Fruit fly (Drosophila melanogaster) whole organism, embryonic: Measurements from ENCODE around the gene chic.

Experiments
- Adf1 ChIP-seq: fragments of 200-800 bp; sonication (Bioruptor generic); IDR thresholded peaks from 2 replicates; pipeline ENCODE4 v1.3.6; 2022; ENCODE audit warnings: missing biosample characterization, missing genetic modification characterization
- B-H2 ChIP-seq: fragments of 200-800 bp; sonication (Bioruptor generic); optimal IDR thresholded peaks from 2 replicates; lab custom pipeline; 2018; ENCODE audit warnings: missing biosample characterization, mild to moderate bottlenecking, missing genetic modification characterization
- BEAF-32 ChIP-seq: fragments of 200-800 bp; sonication (Bioruptor generic); optimal IDR thresholded peaks from 3 replicates; lab custom pipeline; 2017; ENCODE audit warnings: missing biosample characterization, missing genetic modification characterization, mild to moderate bottlenecking, moderate library complexity, missing genetic modification reagents
- Blimp-1 ChIP-seq: fragments of 200-800 bp; sonication (Bioruptor generic); optimal IDR thresholded peaks from 3 replicates; lab custom pipeline; 2018; ENCODE audit warnings: missing biosample characterization, missing genetic modification characterization, mild to moderate bottlenecking, moderate library complexity, missing genetic modification reagents
- BtbVII ChIP-seq: fragments of 200-800 bp; sonication (Bioruptor generic); optimal IDR thresholded peaks from 3 replicates; lab custom pipeline; 2017; ENCODE audit warnings: missing biosample characterization, mild to moderate bottlenecking, missing genetic modification characterization
- CG11398 ChIP-seq: fragments of 200-800 bp; sonication (Bioruptor generic); optimal IDR thresholded peaks from 2 replicates; lab custom pipeline; 2016; ENCODE audit warnings: missing biosample characterization, missing genetic modification characterization
- CG11696 ChIP-seq: fragments of 200-800 bp; sonication (Bioruptor generic); IDR thresholded peaks from 2 replicates; pipeline ENCODE4 v1.3.6; 2022; ENCODE audit warnings: missing biosample characterization, missing genetic modification characterization
- CG12219 ChIP-seq: fragments of 200-800 bp; sonication (Bioruptor generic); optimal IDR thresholded peaks from 3 replicates; lab custom pipeline; 2018; ENCODE audit warnings: missing biosample characterization, mild to moderate bottlenecking, missing genetic modification characterization
- CG12299 ChIP-seq: fragments of 200-800 bp; sonication (Bioruptor generic); optimal IDR thresholded peaks from 2 replicates; lab custom pipeline; 2018; ENCODE audit warnings: missing biosample characterization, mild to moderate bottlenecking, missing genetic modification characterization
- CG13296 ChIP-seq: fragments of 200-800 bp; sonication (Bioruptor generic); optimal IDR thresholded peaks from 3 replicates; lab custom pipeline; 2018; ENCODE audit warnings: missing biosample characterization, mild to moderate bottlenecking, missing genetic modification characterization
- CG14050 ChIP-seq: fragments of 200-800 bp; sonication (Bioruptor generic); IDR thresholded peaks from 3 replicates; pipeline ENCODE4 v1.3.6; 2022; ENCODE audit warnings: missing biosample characterization, missing genetic modification characterization
- CG14860 ChIP-seq: fragments of 200-800 bp; sonication (Bioruptor generic); IDR thresholded peaks from 3 replicates; pipeline ENCODE4 v1.3.6; 2022; ENCODE audit warnings: missing biosample characterization, missing genetic modification characterization; ENCODE audit not compliant: partially characterized antibody
- CG15011 ChIP-seq: fragments of 200-800 bp; sonication (Bioruptor generic); optimal IDR thresholded peaks from 3 replicates; lab custom pipeline; 2018; ENCODE audit warnings: missing biosample characterization, mild to moderate bottlenecking, missing genetic modification characterization
- CG15269 ChIP-seq: fragments of 200-800 bp; sonication (Bioruptor generic); optimal IDR thresholded peaks from 2 replicates; lab custom pipeline; 2018; ENCODE audit warnings: missing biosample characterization, mild to moderate bottlenecking, missing genetic modification characterization, moderate library complexity
- CG18011 ChIP-seq: fragments of 200-800 bp; sonication (Bioruptor generic); optimal IDR thresholded peaks from 2 replicates; lab custom pipeline; 2017; ENCODE audit warnings: missing biosample characterization, missing genetic modification characterization, mild to moderate bottlenecking, moderate library complexity, missing genotype
- CG2129 ChIP-seq: fragments of 200-800 bp; sonication (Bioruptor generic); IDR thresholded peaks from 2 replicates; pipeline ENCODE4 v1.3.6; 2022; ENCODE audit warnings: missing biosample characterization, missing genetic modification characterization; ENCODE audit not compliant: partially characterized antibody
- CG43689 ChIP-seq: fragments of 200-800 bp; sonication (Bioruptor generic); IDR thresholded peaks from 2 replicates; pipeline ENCODE4 v1.3.6; 2022; ENCODE audit warnings: missing biosample characterization, missing genetic modification characterization
- CG9609 ChIP-seq: fragments of 200-800 bp; sonication (Bioruptor generic); optimal IDR thresholded peaks from 3 replicates; lab custom pipeline; 2016; ENCODE audit warnings: missing biosample characterization, missing genetic modification characterization
- CG9727 ChIP-seq: fragments of 200-800 bp; sonication (Bioruptor generic); optimal IDR thresholded peaks from 3 replicates; lab custom pipeline; 2017; ENCODE audit warnings: missing biosample characterization, mild to moderate bottlenecking, missing genetic modification characterization
- CG9876 ChIP-seq: fragments of 200-800 bp; sonication (Bioruptor generic); optimal IDR thresholded peaks from 2 replicates; lab custom pipeline; 2016; ENCODE audit warnings: missing biosample characterization, missing genetic modification characterization
- Chrac-16 ChIP-seq: fragments of 200-800 bp; sonication (Bioruptor generic); optimal IDR thresholded peaks from 3 replicates; lab custom pipeline; 2016; ENCODE audit warnings: missing biosample characterization, missing genetic modification characterization
- Dek ChIP-seq: fragments of 200-800 bp; sonication (Bioruptor generic); optimal IDR thresholded peaks from 3 replicates; lab custom pipeline; 2019; ENCODE audit warnings: missing biosample characterization, mild to moderate bottlenecking, missing genetic modification characterization, moderate library complexity
- Doc3 ChIP-seq: fragments of 200-800 bp; sonication (Bioruptor generic); IDR thresholded peaks from 3 replicates; pipeline ENCODE4 v1.3.6; 2022; ENCODE audit warnings: missing biosample characterization, missing genetic modification characterization; ENCODE audit not compliant: partially characterized antibody
- HLH4C ChIP-seq: fragments of 200-800 bp; sonication (Bioruptor generic); IDR thresholded peaks from 3 replicates; pipeline ENCODE4 v1.3.6; 2022; ENCODE audit warnings: missing biosample characterization, missing genetic modification characterization; ENCODE audit not compliant: partially characterized antibody
- Hmr ChIP-seq: fragments of 200-800 bp; sonication (Bioruptor generic); optimal IDR thresholded peaks from 3 replicates; lab custom pipeline; 2017; ENCODE audit warnings: mild to moderate bottlenecking, missing biosample characterization, missing genetic modification reagents, missing genetic modification characterization
- Jarid2 ChIP-seq: fragments of 200-800 bp; sonication (Bioruptor generic); optimal IDR thresholded peaks from 3 replicates; lab custom pipeline; 2017; ENCODE audit warnings: mild to moderate bottlenecking, missing biosample characterization, missing genetic modification reagents, missing genetic modification characterization
- Med ChIP-seq: fragments of 200-800 bp; sonication (Bioruptor generic); peaks from one replicate; lab custom pipeline; 2016; ENCODE audit warnings: missing biosample characterization, missing genetic modification characterization, mild to moderate bottlenecking, inconsistent platforms, moderate library complexity
- Mes4 ChIP-seq: fragments of 200-800 bp; sonication (Bioruptor generic); optimal IDR thresholded peaks from 2 replicates; lab custom pipeline; 2016; ENCODE audit warnings: missing biosample characterization, missing genetic modification characterization
- Oli ChIP-seq: fragments of 200-800 bp; sonication (Bioruptor generic); optimal IDR thresholded peaks from 2 replicates; lab custom pipeline; 2018; ENCODE audit warnings: missing biosample characterization, mild to moderate bottlenecking, missing genetic modification characterization, moderate library complexity
- Side ChIP-seq: fragments of 200-800 bp; sonication (Bioruptor generic); optimal IDR thresholded peaks from 2 replicates; lab custom pipeline; 2016; ENCODE audit warnings: missing biosample characterization, missing genetic modification characterization
- Xbp1 ChIP-seq: fragments of 200-800 bp; sonication (Bioruptor generic); optimal IDR thresholded peaks from 3 replicates; lab custom pipeline; 2016; ENCODE audit warnings: missing biosample characterization, mild to moderate bottlenecking, missing genetic modification characterization
- ac ChIP-seq: fragments of 200-800 bp; sonication (Bioruptor generic); optimal IDR thresholded peaks from 3 replicates; lab custom pipeline; 2017; ENCODE audit warnings: missing biosample characterization, mild to moderate bottlenecking, missing genetic modification characterization
- caup ChIP-seq: fragments of 200-800 bp; sonication (Bioruptor generic); optimal IDR thresholded peaks from 3 replicates; lab custom pipeline; 2017; ENCODE audit warnings: missing biosample characterization, mild to moderate bottlenecking, missing genetic modification characterization, moderate library complexity; ENCODE audit not compliant: severe bottlenecking
- chm ChIP-seq: fragments of 200-800 bp; sonication (Bioruptor generic); IDR thresholded peaks from 2 replicates; pipeline ENCODE4 v1.3.6; 2022; ENCODE audit warnings: missing biosample characterization, missing genetic modification characterization
- gsb ChIP-seq: fragments of 200-800 bp; sonication (Bioruptor generic); IDR thresholded peaks from 2 replicates; pipeline ENCODE4 v1.3.6; 2022; ENCODE audit warnings: missing biosample characterization, missing genetic modification characterization
- knrl ChIP-seq: fragments of 200-800 bp; sonication (Bioruptor generic); IDR thresholded peaks from 3 replicates; pipeline ENCODE4 v1.3.6; 2022; ENCODE audit warnings: missing biosample characterization, missing genetic modification characterization; ENCODE audit not compliant: partially characterized antibody
- lab ChIP-seq: fragments of 200-800 bp; sonication (Bioruptor generic); optimal IDR thresholded peaks from 3 replicates; lab custom pipeline; 2017; ENCODE audit warnings: missing biosample characterization, missing genetic modification characterization, mild to moderate bottlenecking, moderate library complexity, missing genetic modification reagents
- lmd ChIP-seq: fragments of 200-800 bp; sonication (Bioruptor generic); IDR thresholded peaks from 2 replicates; pipeline ENCODE4 v1.3.6; 2022; ENCODE audit warnings: missing biosample characterization, missing genetic modification characterization
- mam ChIP-seq: fragments of 200-800 bp; sonication (Bioruptor generic); optimal IDR thresholded peaks from 3 replicates; lab custom pipeline; 2016; ENCODE audit warnings: missing biosample characterization, missing genetic modification characterization
- mirr ChIP-seq: fragments of 200-800 bp; sonication (Bioruptor generic); optimal IDR thresholded peaks from 3 replicates; lab custom pipeline; 2018; ENCODE audit warnings: missing biosample characterization, mild to moderate bottlenecking, missing genetic modification characterization
- pb ChIP-seq: fragments of 200-800 bp; sonication (Bioruptor generic); optimal IDR thresholded peaks from 3 replicates; lab custom pipeline; 2016; ENCODE audit warnings: missing biosample characterization, missing genetic modification characterization
- prd ChIP-seq, 3 experiments: fragments of >200 bp in 2 of 3; fragments of 200-800 bp in 1 of 3; sonication (Bioruptor generic) in 1 of 3; optimal IDR thresholded peaks in 2 of 3; IDR thresholded peaks in 1 of 3; 2 replicates in 2 of 3; 3 replicates in 1 of 3; pipeline versions ENCODE4 v1.3.6 to Lab custom; 2017 to 2022; ENCODE audit warnings: missing biosample characterization in 1 of 3, missing genetic modification characterization in 1 of 3
- repo ChIP-seq: fragments of 200-800 bp; sonication (Bioruptor generic); optimal IDR thresholded peaks from 2 replicates; lab custom pipeline; 2016; ENCODE audit warnings: missing biosample characterization, missing genetic modification characterization
- schlank ChIP-seq: fragments of 200-800 bp; sonication (Bioruptor generic); optimal IDR thresholded peaks from 2 replicates; lab custom pipeline; 2018; ENCODE audit warnings: missing biosample characterization, mild to moderate bottlenecking, missing genetic modification characterization
- stwl ChIP-seq: fragments of 200-800 bp; sonication (Bioruptor generic); optimal IDR thresholded peaks from 3 replicates; lab custom pipeline; 2018; ENCODE audit warnings: missing biosample characterization, mild to moderate bottlenecking, missing genetic modification characterization, moderate library complexity
- tgo ChIP-seq: fragments of 200-800 bp; sonication (Bioruptor generic); IDR thresholded peaks from 3 replicates; pipeline ENCODE4 v1.3.6; 2022; ENCODE audit warnings: missing biosample characterization, missing genetic modification characterization
- tin ChIP-seq: fragments of 200-800 bp; sonication (Bioruptor generic); optimal IDR thresholded peaks from 3 replicates; lab custom pipeline; 2016; ENCODE audit warnings: missing biosample characterization, missing genetic modification characterization
- wek ChIP-seq: fragments of 200-800 bp; sonication (Bioruptor generic); optimal IDR thresholded peaks from 3 replicates; lab custom pipeline; 2018; ENCODE audit warnings: missing biosample characterization, mild to moderate bottlenecking, missing genetic modification characterization, moderate library complexity
- zen2 ChIP-seq: fragments of 200-800 bp; sonication (Bioruptor generic); IDR thresholded peaks from 3 replicates; pipeline ENCODE4 v1.3.6; 2022; ENCODE audit warnings: missing biosample characterization, missing genetic modification characterization; ENCODE audit not compliant: partially characterized antibody

Gene chic

dm6 chr2L:5974122-5974521 lies 6.7 kb downstream of the chic start (continued):
- TF ChIP-seq gsb (no peak), knrl (GFP tag; lab: Robert Waterston, UW) (no peak), lmd (GFP tag; lab: Robert Waterston, UW) (no peak), Adf1 (GFP tag; lab: Robert Waterston, UW) (0 out of 2 replicates have a peak, but pooled peaks have one; percentile 15), pb (GFP tag; lab: Kevin White, UChicago) (no peak), Side (no peak), mirr (GFP tag; lab: Kevin White, UChicago) (peak; percentile 66), Hmr (GFP tag; lab: Kevin White, UChicago) (peak; percentile 81), CG13296 (GFP tag; lab: Kevin White, UChicago) (peak; percentile 79), CG9609 (no peak), zen2 (no peak), prd (optimal IDR thresholded peaks at IDR 0.05; lab: Kevin White, UChicago) (no peak), prd (GFP tag; IDR thresholded peaks at IDR 0.05; lab: Robert Waterston, UW) (no peak), ac (GFP tag; lab: Kevin White, UChicago) (no peak), CG11398 (GFP tag; lab: Kevin White, UChicago) (no peak), repo (no peak), tin (GFP tag; lab: Kevin White, UChicago) (no peak), Oli (no peak), Blimp-1 (GFP tag; lab: Kevin White, UChicago) (peak; percentile 56), B-H2 (GFP tag; lab: Kevin White, UChicago) (peak; percentile 71), CG15011 (GFP tag; lab: Kevin White, UChicago) (peak; percentile 59), HLH4C (GFP tag; lab: Robert Waterston, UW) (no peak), Xbp1 (GFP tag; lab: Kevin White, UChicago) (no peak), CG12219 (GFP tag; lab: Kevin White, UChicago) (peak; percentile 34), BtbVII (GFP tag; lab: Kevin White, UChicago) (peak; percentile 72), wek (GFP tag; lab: Kevin White, UChicago) (peak; percentile 78), lab (GFP tag; lab: Kevin White, UChicago) (peak; percentile 89), BEAF-32 (GFP tag; lab: Kevin White, UChicago) (no peak), Mes4 (GFP tag; lab: Kevin White, UChicago) (no peak), Chrac-16 (GFP tag; lab: Kevin White, UChicago) (no peak), caup (GFP tag; lab: Kevin White, UChicago) (peak; percentile 84), CG2129 (GFP tag; lab: Robert Waterston, UW) (no peak), CG9727 (GFP tag; lab: Kevin White, UChicago) (peak; percentile 59), CG14050 (GFP tag; lab: Robert Waterston, UW) (peak; percentile 41; the same call in 1 of the 3 replicates), CG18011 (GFP tag; lab: Kevin White, UChicago) (peak; percentile 2), CG43689 (0 out of 2 replicates have a peak, but pooled peaks have one; percentile 15), stwl (tag; lab: Kevin White, UChicago) (no peak), Dek (peak; percentile 42), mam (GFP tag; lab: Kevin White, UChicago) (no peak), CG14860 (no peak), chm (GFP tag; lab: Robert Waterston, UW) (peak; percentile 62), schlank (tag; lab: Kevin White, UChicago) (peak; percentile 77), Med (GFP tag; lab: Kevin White, UChicago) (peak; percentile 91), CG15269 (tag; lab: Kevin White, UChicago) (peak; percentile 65), CG12299 (peak; percentile 17), tgo (no peak), Doc3 (no peak), CG9876 (GFP tag; lab: Kevin White, UChicago) (no peak), Jarid2 (GFP tag; lab: Kevin White, UChicago) (peak; percentile 55), CG11696 (no peak)
